Worm (Caenorhabditis elegans) whole organism, L2 larva: ENCODE data around the gene F53C11.4.

Experiments used
- R02D3.7 ChIP-seq: fragments of 150-350 bp; optimal IDR thresholded peaks from 2 replicates; lab custom pipeline; 2014; ENCODE audit warnings: missing biosample characterization, missing genetic modification characterization
- ZK546.5 ChIP-seq: sonication (generic microtip); optimal IDR thresholded peaks from 2 replicates; lab custom pipeline; 2017; ENCODE audit warnings: missing biosample characterization, missing genetic modification characterization
- alr-1 ChIP-seq: fragments of 150-350 bp; optimal IDR thresholded peaks from 2 replicates; lab custom pipeline; 2014; ENCODE audit warnings: missing biosample characterization, missing genetic modification characterization
- ama-1 ChIP-seq: fragments of 150-350 bp; optimal IDR thresholded peaks from 2 replicates; lab custom pipeline; 2018; ENCODE audit warnings: inconsistent platforms
- elt-1 ChIP-seq: fragments of 150-350 bp; optimal IDR thresholded peaks from 2 replicates; lab custom pipeline; 2014; ENCODE audit warnings: missing biosample characterization, missing genetic modification characterization
- fos-1 ChIP-seq: fragments of 150-350 bp; optimal IDR thresholded peaks from 2 replicates; lab custom pipeline; 2014; ENCODE audit warnings: missing biosample characterization, missing genetic modification characterization
- lin-11 ChIP-seq: fragments of 150-350 bp; sonication (generic microtip); optimal IDR thresholded peaks from 2 replicates; lab custom pipeline; 2014; ENCODE audit warnings: missing biosample characterization, missing genetic modification characterization, inconsistent platforms, mixed read lengths
- lin-39 ChIP-seq: fragments of 150-350 bp; optimal IDR thresholded peaks from 2 replicates; lab custom pipeline; 2014; ENCODE audit warnings: missing biosample characterization, missing genetic modification reagents, missing genetic modification characterization
- lsy-2 ChIP-seq, 2 experiments: fragments of 150-350 bp in 1 of 2; sonication (generic microtip) in 1 of 2; optimal IDR thresholded peaks; 2 replicates each; lab custom pipeline; 2014 to 2017; ENCODE audit warnings: missing biosample characterization in 2 of 2, missing genetic modification characterization in 2 of 2
- mdl-1 ChIP-seq, 2 experiments: fragments of 150-350 bp in 1 of 2; sonication (generic microtip) in 1 of 2; optimal IDR thresholded peaks; 2 replicates each; lab custom pipeline; 2017; ENCODE audit warnings: missing biosample characterization in 2 of 2, missing genetic modification characterization in 2 of 2
- nhr-129 ChIP-seq: fragments of 150-350 bp; optimal IDR thresholded peaks from 2 replicates; lab custom pipeline; 2014; ENCODE audit warnings: missing biosample characterization, missing genetic modification characterization
- unc-62 ChIP-seq: fragments of 150-350 bp; optimal IDR thresholded peaks from 2 replicates; lab custom pipeline; 2014; ENCODE audit warnings: missing biosample characterization, missing genetic modification reagents, missing genetic modification characterization

- TF ChIP-seq fos-1 (tag; lab: Kevin White, UChicago) (no peak), alr-1 (tag; lab: Kevin White, UChicago) (no peak), ama-1 (lab: Kevin White, UChicago) (no peak), unc-62 (GFP tag; lab: Kevin White, UChicago) (no peak), lin-11 (tag; lab: Kevin White, UChicago) (no peak), mdl-1 (tag; optimal IDR thresholded peaks at IDR 0.05; lab: Kevin White, UChicago) (no peak), R02D3.7 (tag; lab: Kevin White, UChicago) (no peak), nhr-129 (tag; lab: Kevin White, UChicago) (no peak), elt-1 (tag; lab: Kevin White, UChicago) (no peak), lin-39 (tag; lab: Kevin White, UChicago) (no peak), lsy-2 (tag; optimal IDR thresholded peaks at IDR 0.05; lab: Kevin White, UChicago) (no peak), ZK546.5 (tag; lab: Kevin White, UChicago) (no peak)
These were observed 3.0 kb upstream of the F53C11.4 start for ce11 chrV:13790117-13790516.
